Worm (Caenorhabditis elegans) whole organism, L4 larva: ENCODE results near the gene srxa-12.

Experiments used
- F10B5.3 ChIP-seq: sonication (generic microtip); optimal IDR thresholded peaks from 2 replicates; lab custom pipeline; 2016; ENCODE audit warnings: mild to moderate bottlenecking, missing genetic modification characterization, missing compliant biosample characterization
- F37D6.2 ChIP-seq: sonication (generic microtip); optimal IDR thresholded peaks from 2 replicates; lab custom pipeline; 2016; ENCODE audit warnings: mild to moderate bottlenecking, missing genetic modification characterization, missing compliant biosample characterization
- Y48G9A.11 ChIP-seq: fragments of 200-800 bp; sonication (Bioruptor generic); IDR thresholded peaks from 2 replicates; pipeline ENCODE4 v1.3.6; 2022; ENCODE audit warnings: missing genetic modification reagents, missing genetic modification characterization, missing compliant biosample characterization
- ZK337.2 ChIP-seq: fragments of 200-800 bp; sonication (Bioruptor generic); IDR thresholded peaks from 2 replicates; pipeline ENCODE4 v1.3.6; 2022; ENCODE audit warnings: missing genetic modification reagents, missing genetic modification characterization, missing compliant biosample characterization
- ZK546.5 ChIP-seq, 2 experiments: sonication (generic microtip); optimal IDR thresholded peaks; 2 replicates each; lab custom pipeline; 2017; ENCODE audit warnings: missing biosample characterization in 2 of 2, missing genetic modification characterization in 2 of 2
- aly-2 ChIP-seq: sonication (generic microtip); optimal IDR thresholded peaks from 2 replicates; lab custom pipeline; 2018; ENCODE audit warnings: missing biosample characterization, missing genetic modification characterization
- ama-1 ChIP-seq: fragments of 150-350 bp; optimal IDR thresholded peaks from 2 replicates; lab custom pipeline; 2014; ENCODE audit warnings: inconsistent platforms, mixed read lengths
- attf-4 ChIP-seq: sonication (generic microtip); optimal IDR thresholded peaks from 3 replicates; lab custom pipeline; 2017; ENCODE audit warnings: missing biosample characterization, missing genetic modification characterization
- ceh-20 ChIP-seq: fragments of 200-800 bp; sonication (Bioruptor generic); IDR thresholded peaks from 2 replicates; pipeline ENCODE4 v1.3.6; 2022; ENCODE audit warnings: missing genetic modification reagents, missing genetic modification characterization, missing compliant biosample characterization
- ceh-28 ChIP-seq: fragments of 150-350 bp; optimal IDR thresholded peaks from 2 replicates; lab custom pipeline; 2014; ENCODE audit warnings: missing biosample characterization, missing genetic modification reagents, missing genetic modification characterization
- ceh-62 ChIP-seq: sonication (generic microtip); optimal IDR thresholded peaks from 2 replicates; lab custom pipeline; 2017; ENCODE audit warnings: missing biosample characterization, missing genetic modification characterization
- ceh-82 ChIP-seq: sonication (generic microtip); optimal IDR thresholded peaks from 2 replicates; lab custom pipeline; 2017; ENCODE audit warnings: missing biosample characterization, missing genetic modification characterization
- daf-12 ChIP-seq: fragments of 150-350 bp; optimal IDR thresholded peaks from 2 replicates; lab custom pipeline; 2014; ENCODE audit warnings: missing biosample characterization, missing genetic modification reagents, missing genetic modification characterization
- daf-16 ChIP-seq, 3 experiments: sonication (generic microtip); optimal IDR thresholded peaks; 2 replicates each; lab custom pipeline; 2016 to 2017; ENCODE audit warnings: missing genetic modification characterization in 3 of 3, missing genetic modification reagents in 3 of 3, mild to moderate bottlenecking in 2 of 3, missing compliant biosample characterization in 2 of 3, missing biosample characterization in 1 of 3, moderate library complexity in 1 of 3
- daf-19 ChIP-seq: fragments of 200-800 bp; sonication (Bioruptor generic); conservative IDR thresholded peaks from 2 replicates; pipeline ENCODE4 v1.3.6; 2022; ENCODE audit warnings: missing genetic modification characterization, missing compliant biosample characterization
- dmd-9 ChIP-seq: fragments of 200-800 bp; sonication (Bioruptor generic); IDR thresholded peaks from 2 replicates; pipeline ENCODE4 v1.3.6; 2022; ENCODE audit warnings: missing genetic modification reagents, missing genetic modification characterization, missing compliant biosample characterization
- dpl-1 ChIP-seq: fragments of 150-350 bp; optimal IDR thresholded peaks from 2 replicates; lab custom pipeline; 2014; ENCODE audit warnings: missing biosample characterization, missing genetic modification reagents, missing genetic modification characterization
- duxl-1 ChIP-seq: sonication (generic microtip); optimal IDR thresholded peaks from 2 replicates; lab custom pipeline; 2016; ENCODE audit warnings: mild to moderate bottlenecking, missing genetic modification characterization, moderate library complexity, missing compliant biosample characterization; ENCODE audit not compliant: poor library complexity
- egl-27 ChIP-seq: sonication (generic microtip); optimal IDR thresholded peaks from 3 replicates; lab custom pipeline; 2017; ENCODE audit warnings: missing biosample characterization, missing genetic modification reagents, missing genetic modification characterization
- egl-43 ChIP-seq: fragments of 200-800 bp; sonication (Bioruptor generic); IDR thresholded peaks from 2 replicates; pipeline ENCODE4 v1.3.6; 2022; ENCODE audit warnings: missing genetic modification reagents, missing genetic modification characterization, missing compliant biosample characterization
- gei-8 ChIP-seq: fragments of 200-800 bp; sonication (Bioruptor generic); optimal IDR thresholded peaks from 2 replicates; lab custom pipeline; 2018; ENCODE audit warnings: mild to moderate bottlenecking, missing genetic modification characterization, missing compliant biosample characterization
- hif-1 ChIP-seq, 2 experiments: sonication (generic microtip); optimal IDR thresholded peaks; 2 replicates each; lab custom pipeline; 2016 to 2017; ENCODE audit warnings: missing compliant biosample characterization in 2 of 2, missing genetic modification characterization in 2 of 2, missing genetic modification reagents in 2 of 2, missing genotype in 2 of 2, mild to moderate bottlenecking in 1 of 2
- hmg-1.1 ChIP-seq: fragments of 200-800 bp; sonication (Bioruptor generic); IDR thresholded peaks from 2 replicates; pipeline ENCODE4 v1.3.6; 2022; ENCODE audit warnings: missing genetic modification reagents, missing genetic modification characterization, missing compliant biosample characterization
- jun-1 ChIP-seq: fragments of 150-350 bp; optimal IDR thresholded peaks from 2 replicates; lab custom pipeline; 2014; ENCODE audit warnings: missing biosample characterization, missing genetic modification reagents, missing genetic modification characterization
- lin-13 ChIP-seq: fragments of 150-350 bp; optimal IDR thresholded peaks from 2 replicates; lab custom pipeline; 2014; ENCODE audit warnings: missing biosample characterization, missing genetic modification reagents, missing genetic modification characterization
- lin-29 ChIP-seq: fragments of 200-800 bp; sonication (Bioruptor generic); IDR thresholded peaks from 2 replicates; pipeline ENCODE4 v1.3.6; 2022; ENCODE audit warnings: missing genetic modification reagents, missing genetic modification characterization, missing compliant biosample characterization
- lin-38 ChIP-seq: fragments of 200-800 bp; sonication (Bioruptor generic); IDR thresholded peaks from 2 replicates; pipeline ENCODE4 v1.3.6; 2022; ENCODE audit warnings: missing genetic modification reagents, missing genetic modification characterization, missing compliant biosample characterization
- madf-5 ChIP-seq, 2 experiments: fragments of 200-800 bp; sonication (Bioruptor generic); IDR thresholded peaks; 2 replicates each; pipeline ENCODE4 v1.3.6; 2022; ENCODE audit warnings: missing compliant biosample characterization in 2 of 2, missing genetic modification characterization in 2 of 2
- madf-9 ChIP-seq: fragments of 200-800 bp; sonication (Bioruptor generic); conservative IDR thresholded peaks from 2 replicates; pipeline ENCODE4 v1.3.6; 2022; ENCODE audit warnings: missing genetic modification reagents, missing genetic modification characterization, missing compliant biosample characterization
- mes-2 ChIP-seq: sonication (generic microtip); optimal IDR thresholded peaks from 2 replicates; lab custom pipeline; 2016; ENCODE audit warnings: missing genotype, mild to moderate bottlenecking, missing genetic modification characterization, missing compliant biosample characterization; ENCODE audit not compliant: poor library complexity, severe bottlenecking
- mxl-2 ChIP-seq: fragments of 200-800 bp; sonication (Bioruptor generic); conservative IDR thresholded peaks from 2 replicates; pipeline ENCODE4 v1.3.6; 2022; ENCODE audit warnings: missing genetic modification reagents, missing genetic modification characterization, missing compliant biosample characterization
- mxl-3 ChIP-seq: fragments of 200-800 bp; sonication (Bioruptor generic); optimal IDR thresholded peaks from 2 replicates; lab custom pipeline; 2018; ENCODE audit warnings: mild to moderate bottlenecking, missing genetic modification characterization, missing compliant biosample characterization
- nhr-102 ChIP-seq: sonication (generic microtip); optimal IDR thresholded peaks from 2 replicates; lab custom pipeline; 2016; ENCODE audit warnings: mild to moderate bottlenecking, missing genetic modification characterization, moderate library complexity, missing compliant biosample characterization
- nhr-111 ChIP-seq: fragments of 200-800 bp; sonication (Bioruptor generic); optimal IDR thresholded peaks from 2 replicates; lab custom pipeline; 2018; ENCODE audit warnings: mild to moderate bottlenecking, missing genetic modification characterization, missing compliant biosample characterization
- nhr-237 ChIP-seq: sonication (generic microtip); optimal IDR thresholded peaks from 2 replicates; lab custom pipeline; 2017; ENCODE audit warnings: missing biosample characterization, missing genetic modification characterization
- nhr-41 ChIP-seq: fragments of 200-800 bp; sonication (Bioruptor generic); IDR thresholded peaks from 2 replicates; pipeline ENCODE4 v1.3.6; 2022; ENCODE audit warnings: missing genetic modification reagents, missing genetic modification characterization, missing compliant biosample characterization
- nhr-48 ChIP-seq: sonication (generic microtip); optimal IDR thresholded peaks from 2 replicates; lab custom pipeline; 2016; ENCODE audit warnings: mild to moderate bottlenecking, missing genetic modification characterization, missing compliant biosample characterization
- pqm-1 ChIP-seq: sonication (generic microtip); optimal IDR thresholded peaks from 2 replicates; lab custom pipeline; 2017; ENCODE audit warnings: missing biosample characterization, missing genetic modification characterization
- sdz-12 ChIP-seq: fragments of 200-800 bp; sonication (Bioruptor generic); optimal IDR thresholded peaks from 2 replicates; lab custom pipeline; 2018; ENCODE audit warnings: mild to moderate bottlenecking, missing genetic modification characterization, missing compliant biosample characterization
- set-16 ChIP-seq: fragments of 200-800 bp; sonication (Bioruptor generic); IDR thresholded peaks from 2 replicates; pipeline ENCODE4 v1.3.6; 2022; ENCODE audit warnings: missing genetic modification reagents, missing genetic modification characterization, missing compliant biosample characterization
- spr-1 ChIP-seq: sonication (generic microtip); optimal IDR thresholded peaks from 2 replicates; lab custom pipeline; 2016; ENCODE audit warnings: mild to moderate bottlenecking, missing genetic modification characterization, missing compliant biosample characterization
- spr-3 ChIP-seq: fragments of 200-800 bp; sonication (Bioruptor generic); optimal IDR thresholded peaks from 2 replicates; lab custom pipeline; 2018; ENCODE audit warnings: mild to moderate bottlenecking, missing genetic modification characterization, missing compliant biosample characterization
- tag-97 ChIP-seq: fragments of 200-800 bp; sonication (Bioruptor generic); IDR thresholded peaks from 2 replicates; pipeline ENCODE4 v1.3.6; 2022; ENCODE audit warnings: missing genetic modification characterization, missing compliant biosample characterization
- tra-1 ChIP-seq: fragments of 200-800 bp; sonication (Bioruptor generic); IDR thresholded peaks from 2 replicates; pipeline ENCODE4 v1.3.6; 2022; ENCODE audit warnings: missing genetic modification reagents, missing genetic modification characterization, missing compliant biosample characterization
- unc-130 ChIP-seq: sonication (generic microtip); optimal IDR thresholded peaks from 2 replicates; lab custom pipeline; 2016; ENCODE audit warnings: missing genetic modification reagents, missing genetic modification characterization, missing compliant biosample characterization
- unc-39 ChIP-seq: sonication (generic microtip); optimal IDR thresholded peaks from 2 replicates; lab custom pipeline; 2017; ENCODE audit warnings: missing biosample characterization, missing genetic modification characterization
- vab-7 ChIP-seq: fragments of 200-800 bp; sonication (Bioruptor generic); IDR thresholded peaks from 2 replicates; pipeline ENCODE4 v1.3.6; 2022; ENCODE audit warnings: missing genetic modification reagents, missing genetic modification characterization, missing compliant biosample characterization
- zfp-3 ChIP-seq: fragments of 200-800 bp; sonication (Bioruptor generic); conservative IDR thresholded peaks from 2 replicates; pipeline ENCODE4 v1.3.6; 2022; ENCODE audit warnings: missing genetic modification reagents, missing genetic modification characterization, missing compliant biosample characterization
- ztf-11 ChIP-seq: fragments of 150-350 bp; optimal IDR thresholded peaks from 2 replicates; lab custom pipeline; 2014; ENCODE audit warnings: missing biosample characterization, missing genetic modification characterization

srxa-12 gene

ce11 chrV:13892457-13893375 lies 33.8 kb upstream of the srxa-12 start, which contains the start of gene sptl-3:
sptl-3 (plus strand) TSS chrV:13893325.
- TF ChIP-seq madf-9 (GFP tag; lab: Robert Waterston, UW) (no peak), unc-39 (tag; lab: Kevin White, UChicago) (no peak), ama-1 (lab: Kevin White, UChicago) (no peak), ceh-82 (no peak), nhr-102 (tag; lab: Kevin White, UChicago) (peak; percentile 13), attf-4 (tag; lab: Kevin White, UChicago) (no peak), vab-7 (no peak), set-16 (GFP tag; lab: Robert Waterston, UW) (no peak), F37D6.2 (tag; lab: Kevin White, UChicago) (no peak), Y48G9A.11 (no peak), daf-12 (tag; lab: Kevin White, UChicago) (no peak), spr-1 (no peak), aly-2 (tag; lab: Kevin White, UChicago) (no peak), nhr-41 (GFP tag; lab: Robert Waterston, UW) (no peak), F10B5.3 (tag; lab: Kevin White, UChicago) (no peak), duxl-1 (tag; lab: Kevin White, UChicago) (no peak), ceh-28 (no peak), mxl-3 (GFP tag; lab: Kevin White, UChicago) (no peak), daf-19 (no peak), hif-1 (tag; optimal IDR thresholded peaks at IDR 0.05; lab: Kevin White, UChicago) (no peak), tag-97 (GFP tag; lab: Robert Waterston, UW) (no peak), nhr-48 (tag; lab: Kevin White, UChicago) (peak; percentile 59), lin-29 (GFP tag; lab: Robert Waterston, UW) (no peak), egl-27 (no peak), ceh-20 (no peak), jun-1 (tag; lab: Kevin White, UChicago) (no peak), mxl-2 (GFP tag; lab: Robert Waterston, UW) (no peak), nhr-237 (tag; lab: Kevin White, UChicago) (no peak), lin-38 (no peak), ztf-11 (tag; lab: Kevin White, UChicago) (no peak), ceh-62 (no peak), daf-16 (GFP tag; optimal IDR thresholded peaks at IDR 0.05; lab: Kevin White, UChicago) (no peak), daf-16 (tag; optimal IDR thresholded peaks at IDR 0.05; lab: Kevin White, UChicago) (peak; percentile 72), dpl-1 (GFP tag; lab: Kevin White, UChicago) (no peak), hmg-1.1 (GFP tag; lab: Robert Waterston, UW) (0 out of 2 replicates have a peak, but pooled peaks have one; percentile 42), sdz-12 (GFP tag; lab: Kevin White, UChicago) (no peak), mes-2 (tag; lab: Kevin White, UChicago) (no peak), egl-43 (GFP tag; lab: Robert Waterston, UW) (no peak), unc-130 (GFP tag; lab: Kevin White, UChicago) (no peak), lin-13 (no peak), tra-1 (no peak; the same call in 1 of the 2 replicates), madf-5 (GFP tag; IDR thresholded peaks at IDR 0.05; lab: Robert Waterston, UW) (no peak), nhr-111 (GFP tag; lab: Kevin White, UChicago) (no peak), gei-8 (GFP tag; lab: Kevin White, UChicago) (peak; percentile 38), pqm-1 (tag; lab: Kevin White, UChicago) (peak; percentile 87), ZK546.5 (tag; optimal IDR thresholded peaks at IDR 0.05; lab: Kevin White, UChicago) (no peak), zfp-3 (GFP tag; lab: Robert Waterston, UW) (no peak), ZK337.2 (GFP tag; lab: Robert Waterston, UW) (no peak), spr-3 (GFP tag; lab: Kevin White, UChicago) (no peak), dmd-9 (no peak)
